Worm (Caenorhabditis elegans): Measurements from ENCODE around the gene eif-2Bdelta.

Gene eif-2Bdelta

DNA sequence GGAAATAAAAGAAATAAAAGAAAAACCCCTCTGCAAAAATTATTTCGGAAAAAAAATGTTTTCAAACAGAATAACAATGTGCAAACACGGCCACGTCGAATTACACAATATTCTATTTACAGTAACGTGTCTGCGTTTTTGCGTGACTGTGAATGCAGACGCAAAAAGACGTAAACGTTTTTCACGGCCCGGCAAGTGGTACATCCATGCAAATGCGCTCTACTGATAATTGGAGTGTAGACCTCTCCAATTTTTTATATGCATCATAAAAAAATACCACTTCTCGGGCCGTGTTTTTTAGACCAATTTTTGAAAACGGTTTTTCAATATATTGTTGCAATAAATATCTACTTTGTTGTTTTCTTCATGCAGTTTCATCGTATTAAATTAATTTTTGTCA, 35.8 kb downstream of the eif-2Bdelta start, which contains the start of gene nstp-10 (continued):
- TF ChIP-seq dve-1 (tag; optimal IDR thresholded peaks at IDR 0.05; ENCODE audit: insufficient read depth): peak; percentile 48
- no peak for TF ChIP-seq saeg-2 (GFP tag; IDR thresholded peaks at IDR 0.05)
- no peak for TF ChIP-seq R02D3.7 (tag; optimal IDR thresholded peaks at IDR 0.05)
- TF ChIP-seq egl-43 (GFP tag; IDR thresholded peaks at IDR 0.05): no peak
- TF ChIP-seq cey-2 (tag; optimal IDR thresholded peaks at IDR 0.05; ENCODE audit: borderline replicate concordance, insufficient read depth): no peak
- TF ChIP-seq aha-1 (tag): peak; percentile 94
- no peak for TF ChIP-seq sdz-12 (GFP tag; optimal IDR thresholded peaks at IDR 0.05)
- TF ChIP-seq dpl-1 (GFP tag; optimal IDR thresholded peaks at IDR 0.05): peak; percentile 42
- peak; percentile 40 for TF ChIP-seq mep-1 (tag; optimal IDR thresholded peaks at IDR 0.05)
- no peak for TF ChIP-seq mxl-3 (GFP tag; optimal IDR thresholded peaks at IDR 0.05)
- TF ChIP-seq lin-13 (GFP tag; optimal IDR thresholded peaks at IDR 0.05): peak; percentile 34
- no peak for TF ChIP-seq aly-2 (tag; optimal IDR thresholded peaks at IDR 0.05)
- peak; percentile 78 for TF ChIP-seq mes-2 (tag; optimal IDR thresholded peaks at IDR 0.05; ENCODE audit: poor library complexity, severe bottlenecking)
- no peak for TF ChIP-seq ztf-7 (tag; optimal IDR thresholded peaks at IDR 0.05)
- TF ChIP-seq ZK337.2 (GFP tag; IDR thresholded peaks at IDR 0.05): peak; percentile 44; the same call in 1 of the 2 replicates
- no peak for TF ChIP-seq dmd-8 (GFP tag; IDR thresholded peaks at IDR 0.05)
- peak in 1 of 2 experiments; percentile 84 for TF ChIP-seq lsy-2 (tag; optimal IDR thresholded peaks at IDR 0.05)
- no peak for TF ChIP-seq ceh-62 (tag; optimal IDR thresholded peaks at IDR 0.05)
- no peak for TF ChIP-seq daf-8 (GFP tag; IDR thresholded peaks at IDR 0.05)
- TF ChIP-seq zfp-2 (tag; optimal IDR thresholded peaks at IDR 0.05): no peak
- TF ChIP-seq ceh-44 (GFP tag; IDR thresholded peaks at IDR 0.05): peak; percentile 91
- TF ChIP-seq ctbp-1 (GFP tag; IDR thresholded peaks at IDR 0.05): no peak
- 0 out of 2 replicates have a peak, but pooled peaks have one; percentile 33 for TF ChIP-seq arid-1 (GFP tag; conservative IDR thresholded peaks at IDR 0.05)
- no peak for TF ChIP-seq zip-11 (GFP tag; IDR thresholded peaks at IDR 0.05)
- no peak for TF ChIP-seq ceh-20 (GFP tag; IDR thresholded peaks at IDR 0.05)
- 0 out of 2 replicates have a peak, but pooled peaks have one; percentile 10 for TF ChIP-seq vab-7 (GFP tag; IDR thresholded peaks at IDR 0.05)
- peak; percentile 94 for TF ChIP-seq F49E8.2 (tag; optimal IDR thresholded peaks at IDR 0.05; ENCODE audit: borderline replicate concordance)
- peak; percentile 30 for TF ChIP-seq nhr-25 (tag; optimal IDR thresholded peaks at IDR 0.05; ENCODE audit: borderline replicate concordance, insufficient read depth)

DNA sequence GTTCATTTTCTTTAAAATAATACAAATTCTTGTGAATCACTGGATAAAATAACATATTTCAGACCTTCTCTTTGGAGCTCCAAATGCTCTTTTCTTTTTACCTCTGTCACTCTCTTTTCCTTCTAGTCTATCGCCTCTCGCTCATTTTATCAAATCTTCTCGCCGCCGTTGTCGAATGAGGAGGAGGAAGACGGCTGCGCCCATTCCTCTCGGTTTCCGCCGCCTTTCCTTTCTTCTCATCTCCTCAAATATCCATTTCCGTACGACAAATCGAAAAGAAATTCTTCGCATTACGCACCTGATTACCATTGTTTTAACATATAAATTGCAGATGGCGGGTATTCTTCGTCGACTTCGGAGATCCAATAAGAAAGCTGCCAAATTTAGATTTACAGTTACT, 36.7 kb downstream of the eif-2Bdelta start, which contains the start of gene ehbp-1:
TSS of gene ehbp-1 (plus strand) at position 332 of the 400 bp plus-strand sequence.
- peak; percentile 21 for TF ChIP-seq mxl-3 (GFP tag; optimal IDR thresholded peaks at IDR 0.05)
- no peak for TF ChIP-seq Y48G9A.11 (GFP tag; IDR thresholded peaks at IDR 0.05)
- TF ChIP-seq lir-3 (tag; optimal IDR thresholded peaks at IDR 0.05): no peak
- 0 out of 2 replicates have a peak, but pooled peaks have one; percentile 33 for TF ChIP-seq ctbp-1 (GFP tag; IDR thresholded peaks at IDR 0.05)
- TF ChIP-seq ces-1 (GFP tag; optimal IDR thresholded peaks at IDR 0.05): peak; percentile 26
- no peak for TF ChIP-seq zag-1 (tag; optimal IDR thresholded peaks at IDR 0.05)

ce11 chrV:9556668-9557067, 43.0 kb downstream of the eif-2Bdelta start:
- TF ChIP-seq unc-62 (GFP tag; optimal IDR thresholded peaks at IDR 0.05 in 1 of 2): peak in 1 of 2 experiments; percentile 94
- no peak for TF ChIP-seq unc-62 (tag; optimal IDR thresholded peaks at IDR 0.05)
- no peak for TF ChIP-seq mdt-29 (GFP tag; IDR thresholded peaks at IDR 0.05)

- no peak for TF ChIP-seq ama-1 (optimal IDR thresholded peaks at IDR 0.05)
- no peak for TF ChIP-seq lin-1 (GFP tag; IDR thresholded peaks at IDR 0.05)
- peak; percentile 75 for TF ChIP-seq F37D6.2 (tag; optimal IDR thresholded peaks at IDR 0.05)
- TF ChIP-seq lin-39 (tag; optimal IDR thresholded peaks at IDR 0.05): no peak
- no peak for TF ChIP-seq fos-1 (tag; optimal IDR thresholded peaks at IDR 0.05)
- TF ChIP-seq tag-97 (GFP tag; IDR thresholded peaks at IDR 0.05): no peak
- no peak for TF ChIP-seq mdt-29 (GFP tag; IDR thresholded peaks at IDR 0.05)
- no peak for TF ChIP-seq aly-2 (tag; optimal IDR thresholded peaks at IDR 0.05)
- TF ChIP-seq pqm-1 (tag; optimal IDR thresholded peaks at IDR 0.05): no peak
- TF ChIP-seq nhr-237 (tag; optimal IDR thresholded peaks at IDR 0.05): no peak
- TF ChIP-seq vab-7 (GFP tag; IDR thresholded peaks at IDR 0.05): no peak
- no peak for TF ChIP-seq T26A8.4 (GFP tag; IDR thresholded peaks at IDR 0.05)
- TF ChIP-seq F49E8.2 (tag; optimal IDR thresholded peaks at IDR 0.05; ENCODE audit: borderline replicate concordance): no peak
- TF ChIP-seq daf-16 (GFP tag; optimal IDR thresholded peaks at IDR 0.05): no peak
- no peak for TF ChIP-seq daf-16 (tag; optimal IDR thresholded peaks at IDR 0.05)
- no peak for TF ChIP-seq ZK546.5 (tag; optimal IDR thresholded peaks at IDR 0.05)
- TF ChIP-seq ceh-62 (tag; optimal IDR thresholded peaks at IDR 0.05): no peak
These were observed 48.1 kb downstream of the eif-2Bdelta start, which contains the start of gene rgef-1 for ce11 chrV:9561624-9562179. Gene rgef-1 (minus strand): TSS chrV:9561674.
